Fruit fly (Drosophila melanogaster) whole organism, embryonic: ENCODE data around the gene cype.
A peak's percentile ranks its signal among the peaks of the same experiment; 100 is the strongest.

Experiments
- Bdp1 ChIP-seq: fragments of 200-800 bp; sonication (Bioruptor generic); optimal IDR thresholded peaks from 3 replicates; lab custom pipeline; 2016; ENCODE audit warnings: missing biosample characterization, missing genetic modification characterization
- CG10274 ChIP-seq: fragments of 200-800 bp; sonication (Bioruptor generic); optimal IDR thresholded peaks from 3 replicates; lab custom pipeline; 2017; ENCODE audit warnings: missing biosample characterization, mild to moderate bottlenecking, missing genetic modification characterization
- CG10321 ChIP-seq: fragments of 200-800 bp; sonication (Bioruptor generic); IDR thresholded peaks from 2 replicates; pipeline ENCODE4 v1.3.6; 2022; ENCODE audit warnings: missing biosample characterization, missing genetic modification characterization
- CG10959 ChIP-seq: fragments of 200-800 bp; sonication (Bioruptor generic); IDR thresholded peaks from 2 replicates; pipeline ENCODE4 v1.3.6; 2022; ENCODE audit warnings: missing biosample characterization, missing genetic modification characterization
- CG11695 ChIP-seq: fragments of 200-800 bp; sonication (Bioruptor generic); IDR thresholded peaks from 3 replicates; pipeline ENCODE4 v1.3.6; 2022; ENCODE audit warnings: missing biosample characterization, missing genetic modification characterization
- CG11723 ChIP-seq: fragments of 200-800 bp; sonication (Bioruptor generic); optimal IDR thresholded peaks from 2 replicates; lab custom pipeline; 2017; ENCODE audit warnings: missing biosample characterization, mild to moderate bottlenecking, missing genetic modification characterization
- CG12236 ChIP-seq: fragments of 200-800 bp; sonication (Bioruptor generic); optimal IDR thresholded peaks from 2 replicates; lab custom pipeline; 2016; ENCODE audit warnings: missing biosample characterization, missing genetic modification characterization
- CG1233 ChIP-seq: fragments of 200-800 bp; sonication (Bioruptor generic); optimal IDR thresholded peaks from 4 replicates; lab custom pipeline; 2018; ENCODE audit warnings: missing biosample characterization, mild to moderate bottlenecking, missing genetic modification characterization
- CG12744 ChIP-seq: fragments of 200-800 bp; sonication (Bioruptor generic); optimal IDR thresholded peaks from 2 replicates; lab custom pipeline; 2016; ENCODE audit warnings: missing biosample characterization, missing genetic modification characterization
- CG14860 ChIP-seq: fragments of 200-800 bp; sonication (Bioruptor generic); IDR thresholded peaks from 3 replicates; pipeline ENCODE4 v1.3.6; 2022; ENCODE audit warnings: missing biosample characterization, missing genetic modification characterization; ENCODE audit not compliant: partially characterized antibody
- CG1603 ChIP-seq: fragments of 200-800 bp; sonication (Bioruptor generic); optimal IDR thresholded peaks from 2 replicates; lab custom pipeline; 2019; ENCODE audit warnings: missing biosample characterization, mild to moderate bottlenecking, missing genetic modification characterization, moderate library complexity
- CG17568 ChIP-seq: fragments of 200-800 bp; sonication (Bioruptor generic); optimal IDR thresholded peaks from 2 replicates; lab custom pipeline; 2018; ENCODE audit warnings: missing biosample characterization, mild to moderate bottlenecking, missing genetic modification characterization, moderate library complexity
- CG18619 ChIP-seq: fragments of 200-800 bp; sonication (Bioruptor generic); optimal IDR thresholded peaks from 3 replicates; lab custom pipeline; 2017; ENCODE audit warnings: missing biosample characterization, mild to moderate bottlenecking, missing genetic modification characterization
- CG2889 ChIP-seq: fragments of 200-800 bp; sonication (Bioruptor generic); IDR thresholded peaks from 3 replicates; pipeline ENCODE4 v1.3.6; 2022; ENCODE audit warnings: missing biosample characterization, missing genetic modification characterization
- CG3163 ChIP-seq: fragments of 200-800 bp; sonication (Bioruptor generic); optimal IDR thresholded peaks from 3 replicates; lab custom pipeline; 2016; ENCODE audit warnings: missing biosample characterization, missing genetic modification characterization
- CG32772 ChIP-seq: fragments of 200-800 bp; sonication (Bioruptor generic); IDR thresholded peaks from 2 replicates; pipeline ENCODE4 v1.3.6; 2022; ENCODE audit warnings: missing biosample characterization, missing genetic modification characterization
- CG3726 ChIP-seq: fragments of 200-800 bp; sonication (Bioruptor generic); IDR thresholded peaks from 3 replicates; pipeline ENCODE4, ENCODE4 v1.3.6; 2022; ENCODE audit warnings: missing biosample characterization, missing genetic modification characterization
- CG4707 ChIP-seq: fragments of 200-800 bp; sonication (Bioruptor generic); optimal IDR thresholded peaks from 2 replicates; lab custom pipeline; 2018; ENCODE audit warnings: missing biosample characterization, mild to moderate bottlenecking, missing genetic modification characterization, moderate library complexity
- CG6254 ChIP-seq: fragments of 200-800 bp; sonication (Bioruptor generic); optimal IDR thresholded peaks from 3 replicates; lab custom pipeline; 2017; ENCODE audit warnings: mild to moderate bottlenecking, missing biosample characterization, missing genetic modification reagents, missing genetic modification characterization
- CG6683 ChIP-seq: fragments of 200-800 bp; sonication (Bioruptor generic); optimal IDR thresholded peaks from 2 replicates; lab custom pipeline; 2017; ENCODE audit warnings: missing biosample characterization, mild to moderate bottlenecking, missing genetic modification characterization, missing genetic modification reagents
- CG7963 ChIP-seq: fragments of 200-800 bp; sonication (Bioruptor generic); IDR thresholded peaks from 3 replicates; pipeline ENCODE4 v1.3.6; 2022; ENCODE audit warnings: missing biosample characterization, missing genetic modification characterization; ENCODE audit not compliant: partially characterized antibody
- CG8388 ChIP-seq: fragments of 200-800 bp; sonication (Bioruptor generic); optimal IDR thresholded peaks from 2 replicates; lab custom pipeline; 2019; ENCODE audit warnings: missing biosample characterization, mild to moderate bottlenecking, missing genetic modification characterization, moderate library complexity
- CG9727 ChIP-seq: fragments of 200-800 bp; sonication (Bioruptor generic); optimal IDR thresholded peaks from 3 replicates; lab custom pipeline; 2017; ENCODE audit warnings: missing biosample characterization, mild to moderate bottlenecking, missing genetic modification characterization
- Fer3 ChIP-seq: fragments of 200-800 bp; sonication (Bioruptor generic); optimal IDR thresholded peaks from 2 replicates; lab custom pipeline; 2018; ENCODE audit warnings: missing biosample characterization, mild to moderate bottlenecking, missing genetic modification characterization, moderate library complexity
- HLHmδ ChIP-seq: fragments of 200-800 bp; sonication (Bioruptor generic); optimal IDR thresholded peaks from 2 replicates; lab custom pipeline; 2018; ENCODE audit warnings: missing biosample characterization, mild to moderate bottlenecking, missing genetic modification characterization, moderate library complexity
- Med ChIP-seq: fragments of 200-800 bp; sonication (Bioruptor generic); peaks from one replicate; lab custom pipeline; 2016; ENCODE audit warnings: missing biosample characterization, missing genetic modification characterization, mild to moderate bottlenecking, inconsistent platforms, moderate library complexity
- Myb ChIP-seq: fragments of 200-800 bp; sonication (Bioruptor generic); optimal IDR thresholded peaks from 2 replicates; lab custom pipeline; 2016; ENCODE audit warnings: missing biosample characterization, missing genetic modification characterization
- Six4 ChIP-seq: fragments of 200-800 bp; sonication (Bioruptor generic); optimal IDR thresholded peaks from 2 replicates; lab custom pipeline; 2016; ENCODE audit warnings: missing biosample characterization, missing genetic modification characterization
- Sry-β ChIP-seq: fragments of 200-800 bp; sonication (Bioruptor generic); optimal IDR thresholded peaks from 2 replicates; lab custom pipeline; 2018; ENCODE audit warnings: missing biosample characterization, mild to moderate bottlenecking, missing genetic modification characterization, moderate library complexity
- ac ChIP-seq: fragments of 200-800 bp; sonication (Bioruptor generic); optimal IDR thresholded peaks from 3 replicates; lab custom pipeline; 2017; ENCODE audit warnings: missing biosample characterization, mild to moderate bottlenecking, missing genetic modification characterization
- dan ChIP-seq: fragments of 200-800 bp; sonication (Bioruptor generic); IDR thresholded peaks from 2 replicates; pipeline ENCODE4 v1.3.6; 2022; ENCODE audit warnings: missing biosample characterization, missing genetic modification characterization
- dmrt11E ChIP-seq: fragments of 200-800 bp; sonication (Bioruptor generic); optimal IDR thresholded peaks from 3 replicates; lab custom pipeline; 2018; ENCODE audit warnings: missing biosample characterization, mild to moderate bottlenecking, missing genetic modification characterization, moderate library complexity
- en ChIP-seq: fragments of 200-800 bp; sonication (Bioruptor generic); optimal IDR thresholded peaks from 2 replicates; lab custom pipeline; 2016; ENCODE audit warnings: missing biosample characterization, missing genetic modification characterization
- fd64A ChIP-seq: fragments of 200-800 bp; sonication (Bioruptor generic); optimal IDR thresholded peaks from 3 replicates; lab custom pipeline; 2018; ENCODE audit warnings: missing biosample characterization, mild to moderate bottlenecking, missing genetic modification characterization
- gcm ChIP-seq: fragments of 200-800 bp; sonication (Bioruptor generic); optimal IDR thresholded peaks from 2 replicates; lab custom pipeline; 2019; ENCODE audit warnings: missing biosample characterization, mild to moderate bottlenecking, missing genetic modification characterization, moderate library complexity
- gcm2 ChIP-seq: fragments of 200-800 bp; sonication (Bioruptor generic); optimal IDR thresholded peaks from 2 replicates; lab custom pipeline; 2016; ENCODE audit warnings: missing biosample characterization, missing genetic modification characterization
- lab ChIP-seq: fragments of 200-800 bp; sonication (Bioruptor generic); optimal IDR thresholded peaks from 3 replicates; lab custom pipeline; 2017; ENCODE audit warnings: missing biosample characterization, missing genetic modification characterization, mild to moderate bottlenecking, moderate library complexity, missing genetic modification reagents
- mam ChIP-seq: fragments of 200-800 bp; sonication (Bioruptor generic); optimal IDR thresholded peaks from 3 replicates; lab custom pipeline; 2016; ENCODE audit warnings: missing biosample characterization, missing genetic modification characterization
- nerfin-2 ChIP-seq: fragments of 200-800 bp; sonication (Bioruptor generic); IDR thresholded peaks from 2 replicates; pipeline ENCODE4 v1.3.6; 2022; ENCODE audit warnings: missing biosample characterization, missing genetic modification characterization; ENCODE audit not compliant: partially characterized antibody
- ranshi ChIP-seq: fragments of 200-800 bp; sonication (Bioruptor generic); IDR thresholded peaks from 2 replicates; pipeline ENCODE4 v1.3.6; 2022; ENCODE audit warnings: missing biosample characterization, missing genetic modification characterization
- row ChIP-seq: fragments of 200-800 bp; sonication (Bioruptor generic); IDR thresholded peaks from 3 replicates; pipeline ENCODE4 v1.3.6; 2022; ENCODE audit warnings: missing biosample characterization, missing genetic modification characterization
- scrt ChIP-seq: fragments of 200-800 bp; sonication (Bioruptor generic); optimal IDR thresholded peaks from 2 replicates; lab custom pipeline; 2018; ENCODE audit warnings: missing biosample characterization, mild to moderate bottlenecking, missing genetic modification characterization, moderate library complexity
- sd ChIP-seq: fragments of 200-800 bp; sonication (Bioruptor generic); optimal IDR thresholded peaks from 3 replicates; lab custom pipeline; 2018; ENCODE audit warnings: missing biosample characterization, mild to moderate bottlenecking, missing genetic modification characterization, moderate library complexity
- slp2 ChIP-seq: fragments of 200-800 bp; sonication (Bioruptor generic); optimal IDR thresholded peaks from 2 replicates; lab custom pipeline; 2016; ENCODE audit warnings: missing biosample characterization, missing genetic modification characterization
- sna ChIP-seq: fragments of 200-800 bp; sonication (Bioruptor generic); IDR thresholded peaks from 2 replicates; pipeline ENCODE4 v1.3.6; 2022; ENCODE audit warnings: missing biosample characterization, missing genetic modification characterization; ENCODE audit not compliant: partially characterized antibody
- tap ChIP-seq: fragments of 200-800 bp; optimal IDR thresholded peaks from 3 replicates; lab custom pipeline; 2019; ENCODE audit warnings: missing biosample characterization, mild to moderate bottlenecking, missing genetic modification characterization, moderate library complexity
- twi ChIP-seq: fragments of 200-800 bp; optimal IDR thresholded peaks from 2 replicates; lab custom pipeline; 2019; ENCODE audit warnings: missing biosample characterization, mild to moderate bottlenecking, missing genetic modification characterization, moderate library complexity
- zen ChIP-seq: fragments of 200-800 bp; sonication (Bioruptor generic); optimal IDR thresholded peaks from 3 replicates; lab custom pipeline; 2018; ENCODE audit warnings: missing biosample characterization, mild to moderate bottlenecking, missing genetic modification characterization, moderate library complexity

Gene cype

dm6 chr2L:5326414-5327265 lies at the start of gene cype, which contains the start of gene Ncoa6 (continued):
- TF ChIP-seq nerfin-2 (GFP tag; lab: Robert Waterston, UW): no peak; the same call in 1 of the 2 replicates
- TF ChIP-seq CG10321 (GFP tag; lab: Robert Waterston, UW): no peak
- TF ChIP-seq CG12236 (GFP tag; lab: Kevin White, UChicago): no peak
- TF ChIP-seq CG1233: no peak
- TF ChIP-seq CG4707 (GFP tag; lab: Kevin White, UChicago): no peak
- TF ChIP-seq CG14860 (GFP tag; lab: Robert Waterston, UW): peak; percentile 68
- TF ChIP-seq row (GFP tag; lab: Robert Waterston, UW): peak; percentile 84
- TF ChIP-seq en (GFP tag; lab: Kevin White, UChicago): no peak
- no peak for TF ChIP-seq scrt (GFP tag; lab: Kevin White, UChicago)
- no peak for TF ChIP-seq CG10274 (GFP tag; lab: Kevin White, UChicago)
- TF ChIP-seq fd64A (GFP tag; lab: Kevin White, UChicago): no peak
- TF ChIP-seq gcm2 (GFP tag; lab: Kevin White, UChicago): no peak
- no peak for TF ChIP-seq Myb (GFP tag; lab: Kevin White, UChicago)
- TF ChIP-seq ranshi (GFP tag; lab: Robert Waterston, UW): peak; percentile 54; the same call in 1 of the 2 replicates
- no peak for TF ChIP-seq slp2 (GFP tag; lab: Kevin White, UChicago)
- no peak for TF ChIP-seq CG6254 (GFP tag; lab: Kevin White, UChicago)
- peak; percentile 24 for TF ChIP-seq CG18619 (GFP tag; lab: Kevin White, UChicago)
- peak; percentile 35 for TF ChIP-seq gcm (GFP tag; lab: Kevin White, UChicago)
- no peak for TF ChIP-seq CG12744 (GFP tag; lab: Kevin White, UChicago)
- TF ChIP-seq Bdp1 (GFP tag; lab: Kevin White, UChicago): no peak
- TF ChIP-seq CG32772 (GFP tag; lab: Robert Waterston, UW): peak; percentile 38; the same call in 1 of the 2 replicates
- TF ChIP-seq ac (GFP tag; lab: Kevin White, UChicago): no peak
- TF ChIP-seq CG2889 (GFP tag; lab: Robert Waterston, UW): no peak
- no peak for TF ChIP-seq CG11723 (GFP tag; lab: Kevin White, UChicago)
- peak; percentile 60 for TF ChIP-seq lab (GFP tag; lab: Kevin White, UChicago)
- peak; percentile 8 for TF ChIP-seq Six4
- TF ChIP-seq Sry-β (GFP tag; lab: Kevin White, UChicago): no peak
- TF ChIP-seq CG7963 (GFP tag; lab: Robert Waterston, UW): 0 out of 3 replicates have a peak, but pooled peaks have one; percentile 36
- peak; percentile 79 for TF ChIP-seq Med (GFP tag; lab: Kevin White, UChicago)
- TF ChIP-seq dan (GFP tag; lab: Robert Waterston, UW): no peak
- peak; percentile 56 for TF ChIP-seq CG9727 (GFP tag; lab: Kevin White, UChicago)
- TF ChIP-seq CG8388 (GFP tag; lab: Kevin White, UChicago): peak; percentile 36
- peak; percentile 19 for TF ChIP-seq mam (GFP tag; lab: Kevin White, UChicago)
- no peak for TF ChIP-seq CG10959
- peak; percentile 73 for TF ChIP-seq zen (tag; lab: Kevin White, UChicago)
- peak; percentile 38 for TF ChIP-seq twi (tag; lab: Kevin White, UChicago)
- TF ChIP-seq CG3163: no peak
- peak; percentile 52 for TF ChIP-seq dmrt11E
- no peak for TF ChIP-seq CG3726 (GFP tag; lab: Robert Waterston, UW)
- peak; percentile 79 for TF ChIP-seq sna
- TF ChIP-seq sd (tag; lab: Kevin White, UChicago): peak; percentile 93
- peak; percentile 32 for TF ChIP-seq Fer3 (tag; lab: Kevin White, UChicago)
- TF ChIP-seq CG17568 (GFP tag; lab: Kevin White, UChicago): no peak
- no peak for TF ChIP-seq CG6683
- peak; percentile 15 for TF ChIP-seq tap (tag; lab: Kevin White, UChicago)
- peak; percentile 58 for TF ChIP-seq CG1603
- peak; percentile 6 for TF ChIP-seq HLHmδ (GFP tag; lab: Kevin White, UChicago)
- no peak for TF ChIP-seq CG11695 (GFP tag; lab: Robert Waterston, UW)
